Worm (Caenorhabditis elegans): ENCODE measurements around the gene F28B12.6.

DNA sequence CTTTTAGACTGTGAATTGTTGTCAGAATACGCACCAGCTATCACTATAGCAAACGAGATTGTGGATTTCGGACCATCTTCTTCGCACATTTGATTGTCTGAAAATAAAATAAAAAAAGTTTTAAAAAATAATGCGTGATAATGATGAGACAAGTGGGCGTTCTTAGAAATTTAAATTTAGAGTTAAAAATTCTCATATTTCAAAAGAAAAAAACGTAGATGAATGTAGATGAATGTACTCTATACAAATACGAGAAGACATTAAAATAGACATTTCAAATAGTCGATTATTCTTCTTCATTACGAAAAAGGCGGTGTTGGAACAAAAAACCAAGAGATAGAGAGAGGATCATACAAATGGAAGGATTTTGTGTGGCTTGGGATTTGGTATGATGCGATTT, 34.2 kb downstream of the F28B12.6 start, which contains the start of gene B0034.5:
- TF ChIP-seq dao-5 (tag; optimal IDR thresholded peaks at IDR 0.05) (no peak), him-1 (tag; optimal IDR thresholded peaks at IDR 0.05) (no peak), W03F9.2 (tag; optimal IDR thresholded peaks at IDR 0.05) (no peak)
